Fruit fly (Drosophila melanogaster): ENCODE measurements around the gene srw.

Gene srw

DNA sequence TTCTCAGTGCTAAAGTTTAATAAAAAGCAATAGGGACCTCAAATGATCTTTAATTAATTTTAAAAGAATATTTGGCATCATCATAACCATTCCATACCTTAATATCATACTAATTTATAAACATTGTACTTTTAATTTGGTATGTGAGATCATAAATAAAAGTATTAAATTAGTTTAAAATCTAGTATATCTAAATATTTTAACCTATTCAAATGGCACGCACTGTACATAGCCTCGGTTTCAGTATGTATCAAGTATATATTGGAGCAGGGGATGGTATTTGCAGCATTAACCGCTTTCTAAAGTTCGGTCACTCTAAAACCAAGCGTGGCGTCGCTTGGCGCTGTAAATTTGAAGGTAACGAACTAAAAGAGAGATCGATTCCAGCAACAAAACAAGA, 40.9 kb downstream of the srw start, which contains the start of gene pav (continued):
- TF ChIP-seq CG6163 (GFP tag; IDR thresholded peaks at IDR 0.05) (0 out of 3 replicates have a peak, but pooled peaks have one; percentile 48), achi (GFP tag; optimal IDR thresholded peaks at IDR 0.05) (no peak), CG8632 (GFP tag; optimal IDR thresholded peaks at IDR 0.05) (no peak), Sox102F (GFP tag; optimal IDR thresholded peaks at IDR 0.05) (no peak), CG9139 (GFP tag; optimal IDR thresholded peaks at IDR 0.05) (no peak)

DNA sequence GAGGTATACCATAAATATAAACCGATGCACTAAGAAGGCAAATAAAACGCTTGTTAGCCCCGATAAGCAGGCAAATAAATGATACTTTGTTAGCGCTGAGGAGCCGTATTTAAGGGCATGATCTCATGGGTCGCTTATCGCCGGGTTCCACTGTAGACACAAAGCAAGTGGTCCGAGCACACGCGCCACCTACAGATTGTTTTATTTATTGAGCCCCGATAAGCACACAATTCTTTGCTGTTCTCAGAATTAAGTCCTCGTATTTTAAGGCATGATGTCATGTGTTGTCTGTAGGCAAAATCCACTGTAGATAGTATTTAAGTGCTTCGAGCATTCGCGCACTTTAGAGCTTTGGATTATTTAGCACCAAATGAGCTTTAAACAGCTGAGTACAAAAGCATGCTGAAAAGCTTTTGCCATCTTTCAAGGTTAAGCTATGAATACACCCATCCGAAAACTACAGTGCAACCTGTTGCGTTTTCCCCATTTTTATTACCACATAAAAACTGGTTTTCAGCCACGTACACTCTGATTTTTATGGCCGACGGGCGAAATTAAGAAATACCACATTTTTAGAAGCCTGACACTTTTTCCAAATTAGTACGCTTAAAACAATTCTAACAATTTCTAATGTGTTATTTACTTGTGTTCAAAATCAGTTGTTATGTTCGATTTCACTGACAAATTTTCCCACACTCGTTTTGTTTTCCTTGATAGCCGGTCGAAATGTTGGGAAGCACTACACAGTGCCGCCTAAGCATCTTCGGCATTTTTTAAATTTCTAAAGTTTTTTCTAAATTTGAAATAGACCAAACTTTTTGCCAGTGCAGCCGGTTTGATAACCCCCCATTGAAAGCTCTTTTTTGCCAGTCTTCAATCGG, 43.6 kb downstream of the srw start, which contains the start of gene Sqor:
TSS of gene Sqor (plus strand) at position 732 of the 881 bp plus-strand sequence.
- TF ChIP-seq Gug (GFP tag; IDR thresholded peaks at IDR 0.05) (peak; percentile 92), cyc (GFP tag; optimal IDR thresholded peaks at IDR 0.05) (peak; percentile 91), CG6792 (GFP tag; optimal IDR thresholded peaks at IDR 0.05) (peak; percentile 89), Smox (GFP tag; optimal IDR thresholded peaks at IDR 0.05) (peak; percentile 89), Sox14 (GFP tag; optimal IDR thresholded peaks at IDR 0.05) (peak; percentile 97), acj6 (GFP tag; optimal IDR thresholded peaks at IDR 0.05) (peak; percentile 94), svp (GFP tag) (peak; percentile 99), Eip78C (GFP tag) (peak; percentile 100), Blimp-1 (GFP tag; optimal IDR thresholded peaks at IDR 0.05) (peak; percentile 85), pdm3 (GFP tag; optimal IDR thresholded peaks at IDR 0.05) (peak; percentile 96), CG6163 (GFP tag; IDR thresholded peaks at IDR 0.05) (peak; percentile 95), Lpt (GFP tag; optimal IDR thresholded peaks at IDR 0.05) (peak; percentile 93), Eip93F (GFP tag; optimal IDR thresholded peaks at IDR 0.05) (peak; percentile 82), lz (GFP tag; optimal IDR thresholded peaks at IDR 0.05) (peak; percentile 94), CG34406 (GFP tag; optimal IDR thresholded peaks at IDR 0.05) (peak; percentile 93), dsx (GFP tag; optimal IDR thresholded peaks at IDR 0.05; ENCODE audit: poor library complexity, severe bottlenecking) (peak; percentile 86), CG15336 (GFP tag; IDR thresholded peaks at IDR 0.05) (peak; percentile 97), CG4318 (GFP tag; optimal IDR thresholded peaks at IDR 0.05) (peak; percentile 97), Sox15 (GFP tag; optimal IDR thresholded peaks at IDR 0.05) (peak; percentile 92), achi (GFP tag; optimal IDR thresholded peaks at IDR 0.05) (peak; percentile 93), CG3032 (tag; optimal IDR thresholded peaks at IDR 0.05) (peak; percentile 98), CG8119 (GFP tag; IDR thresholded peaks at IDR 0.05) (peak; percentile 96), salr (GFP tag; optimal IDR thresholded peaks at IDR 0.05) (peak; percentile 89 to 97), ss (GFP tag; optimal IDR thresholded peaks at IDR 0.05) (peak; percentile 94 to 95), fkh (GFP tag; optimal IDR thresholded peaks at IDR 0.05) (peak; percentile 50), esn (GFP tag; optimal IDR thresholded peaks at IDR 0.05) (peak; percentile 96), vri (GFP tag; optimal IDR thresholded peaks at IDR 0.05) (peak; percentile 95), net (GFP tag; optimal IDR thresholded peaks at IDR 0.05) (peak; percentile 96), CG8632 (GFP tag; optimal IDR thresholded peaks at IDR 0.05) (peak; percentile 92), Hr39 (GFP tag; optimal IDR thresholded peaks at IDR 0.05) (peak; percentile 95), CG10669 (GFP tag; optimal IDR thresholded peaks at IDR 0.05) (peak; percentile 91), fd85E (GFP tag; optimal IDR thresholded peaks at IDR 0.05) (peak; percentile 78), spab (GFP tag; optimal IDR thresholded peaks at IDR 0.05) (peak; percentile 88), Hr4 (GFP tag; optimal IDR thresholded peaks at IDR 0.05) (peak; percentile 98), CG8319 (GFP tag; optimal IDR thresholded peaks at IDR 0.05) (peak; percentile 86), CG11294 (GFP tag; IDR thresholded peaks at IDR 0.05) (peak; percentile 87), CG7368 (GFP tag; optimal IDR thresholded peaks at IDR 0.05) (peak; percentile 91), Ets21C (GFP tag; optimal IDR thresholded peaks at IDR 0.05) (peak; percentile 89), CG6854 (GFP tag; optimal IDR thresholded peaks at IDR 0.05) (peak; percentile 91), Sox102F (GFP tag; optimal IDR thresholded peaks at IDR 0.05) (peak; percentile 97), fd59A (GFP tag; optimal IDR thresholded peaks at IDR 0.05) (peak; percentile 93), CG16779 (tag; optimal IDR thresholded peaks at IDR 0.05) (peak; percentile 92), Met (GFP tag; optimal IDR thresholded peaks at IDR 0.05) (no peak), CG31627 (GFP tag; optimal IDR thresholded peaks at IDR 0.05) (peak; percentile 94), Ets96B (tag; optimal IDR thresholded peaks at IDR 0.05) (peak; percentile 86), dac (GFP tag; optimal IDR thresholded peaks at IDR 0.05) (peak; percentile 95)
